Fruit fly (Drosophila melanogaster) ovary, adult (tissue): ENCODE data around the gene Orct2.

Source experiments
- CG17801 ChIP-seq: fragments of 200-800 bp; optimal IDR thresholded peaks from 2 replicates; lab custom pipeline; 2019; ENCODE audit warnings: missing biosample characterization, mild to moderate bottlenecking, missing genetic modification characterization, moderate library complexity; ENCODE audit not compliant: partially characterized antibody

Gene Orct2

dm6 chr3R:24272775-24273290 is at the start of gene Orct2:
TSS of gene Orct2 (plus strand) at chr3R:24273029.
- peak; percentile 37 for TF ChIP-seq CG17801 (GFP tag; lab: Kevin White, UChicago)

DNA sequence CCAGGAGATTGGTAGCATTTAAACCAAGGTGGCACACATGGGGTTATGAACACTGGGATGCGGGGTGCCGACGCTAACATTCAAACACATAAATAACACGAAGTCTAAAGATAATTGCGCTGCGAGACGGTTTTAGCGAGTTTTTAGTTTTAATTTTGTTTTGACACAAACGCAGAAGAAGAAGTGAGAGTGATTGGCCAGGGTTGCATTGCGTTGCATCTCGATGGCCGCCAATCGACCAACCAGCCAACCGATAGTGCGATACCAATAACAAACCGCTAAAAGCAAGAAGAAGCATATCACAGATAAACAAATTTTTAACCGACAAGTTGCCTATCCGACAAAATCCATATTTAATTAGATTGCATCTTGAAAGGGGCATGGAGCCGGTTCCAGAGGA is 46.1 kb upstream of the Orct2 start, which contains the start of the genes Spps and CG13609:
TSS of gene Spps (minus strand) at position 191 of the 400 bp plus-strand sequence.
TSS of gene CG13609 (plus strand) at position 280 of the 400 bp plus-strand sequence.
- peak; percentile 33 for TF ChIP-seq CG17801 (GFP tag; lab: Kevin White, UChicago)

- TF ChIP-seq CG17801 (GFP tag; lab: Kevin White, UChicago) = no peak
These were observed 44.2 kb upstream of the Orct2 start, which contains the start of gene Acp95EF for dm6 chr3R:24228675-24229074. TSS of gene Acp95EF (plus strand) at chr3R:24228975.

dm6 chr3R:24229870-24230422 is 42.9 kb upstream of the Orct2 start, which contains the start of gene Spase22-23:
TSS of gene Spase22-23 (minus strand) at chr3R:24230035.
- TF ChIP-seq CG17801 (GFP tag; lab: Kevin White, UChicago) = no peak

dm6 chr3R:24230423-24231205 is 42.2 kb upstream of the Orct2 start, which contains the start of gene mask:
TSS of gene mask (plus strand) at chr3R:24230562.
- peak; percentile 65 for TF ChIP-seq CG17801 (GFP tag; lab: Kevin White, UChicago)

- TF ChIP-seq CG17801 (GFP tag; lab: Kevin White, UChicago) = no peak
These were observed 41.7 kb upstream of the Orct2 start for dm6 chr3R:24231206-24231502.

DNA sequence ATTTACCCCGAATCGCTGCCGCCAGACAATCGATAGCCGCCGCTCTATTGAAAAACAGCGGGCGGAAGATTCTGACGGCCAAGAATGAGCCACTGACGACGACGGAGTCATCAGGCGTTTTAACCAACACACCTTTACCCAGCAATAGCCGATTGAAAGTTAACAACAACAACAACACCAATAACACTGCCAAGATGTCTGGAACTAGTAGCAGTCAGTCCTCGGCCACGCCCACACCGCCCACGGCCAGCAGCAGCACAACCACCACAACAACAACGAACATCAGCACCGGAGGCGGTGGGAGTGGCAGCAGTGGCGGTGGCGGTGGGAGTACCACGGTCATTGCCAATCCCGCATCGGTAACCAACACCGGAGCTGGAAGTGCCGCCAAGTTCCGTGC is 40.9 kb upstream of the Orct2 start:
- TF ChIP-seq CG17801 (GFP tag; lab: Kevin White, UChicago) = no peak

DNA sequence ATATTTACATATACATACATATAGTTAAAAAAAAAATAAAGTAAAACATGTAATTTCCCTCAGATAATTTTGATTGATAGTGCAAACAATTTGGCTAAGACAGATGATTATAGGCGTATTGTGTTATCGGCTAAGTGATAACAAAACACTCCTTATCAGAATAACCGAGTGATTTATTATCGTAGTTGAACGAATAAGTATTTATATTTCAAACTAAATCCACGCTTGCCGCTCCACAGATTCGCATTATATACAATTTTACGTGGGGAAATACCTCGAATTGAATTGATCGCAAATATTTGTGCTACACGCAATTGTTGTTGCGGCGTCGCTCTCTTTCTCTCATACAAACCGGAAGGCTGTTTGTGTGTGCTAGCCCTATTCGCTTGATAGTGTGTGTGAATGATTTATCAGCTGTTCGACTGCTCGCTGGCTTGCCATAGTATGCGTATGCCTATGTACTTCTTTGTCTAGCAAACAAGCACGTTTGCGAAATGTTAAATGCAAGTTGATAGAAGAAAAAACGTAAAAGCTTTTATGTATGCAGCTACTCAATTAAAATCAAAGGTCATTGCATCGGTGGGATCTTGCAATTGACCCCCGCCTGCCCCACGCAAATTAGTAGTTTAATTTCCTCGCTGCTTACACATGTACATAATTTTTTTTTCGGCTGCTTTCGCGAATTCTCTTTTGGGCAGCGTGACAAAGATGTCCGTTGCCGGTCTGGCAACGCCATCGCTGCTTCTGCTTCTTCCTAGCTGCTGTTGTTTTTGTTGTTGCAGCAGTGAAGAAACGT is 39.3 kb upstream of the Orct2 start:
- peak; percentile 18 for TF ChIP-seq CG17801 (GFP tag; lab: Kevin White, UChicago)

dm6 chr3R:24234162-24234529 is 38.7 kb upstream of the Orct2 start:
- no peak for TF ChIP-seq CG17801 (GFP tag; lab: Kevin White, UChicago)

- no peak for TF ChIP-seq CG17801 (GFP tag; lab: Kevin White, UChicago)
These were observed 38.1 kb upstream of the Orct2 start for dm6 chr3R:24234721-24235120.

dm6 chr3R:24252494-24252893 is 20.3 kb upstream of the Orct2 start, which contains the start of gene beta-PheRS:
TSS of gene beta-PheRS (minus strand) at chr3R:24252679.
- TF ChIP-seq CG17801 (GFP tag; lab: Kevin White, UChicago) = no peak

DNA sequence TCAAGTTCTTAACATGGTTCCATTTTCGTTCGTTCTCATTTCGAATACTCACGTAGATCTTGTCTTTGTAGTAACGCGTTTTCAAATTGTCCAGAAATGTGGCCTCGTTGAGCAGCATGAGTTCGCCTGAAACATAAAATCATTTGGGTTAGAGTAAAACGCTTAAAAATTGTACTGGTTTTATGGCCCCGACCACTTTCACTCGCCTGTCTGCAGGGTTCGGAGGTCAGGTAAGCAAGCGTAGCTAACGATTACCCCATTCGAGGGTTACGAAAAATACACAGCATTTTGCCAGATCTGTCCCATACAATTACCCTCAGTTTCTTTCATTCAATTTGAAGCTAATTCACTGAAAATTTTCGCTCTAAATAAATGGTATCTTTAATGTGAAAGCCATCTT is 14.5 kb upstream of the Orct2 start:
- TF ChIP-seq CG17801 (GFP tag; lab: Kevin White, UChicago) = no peak

dm6 chr3R:24259278-24260040 is 13.4 kb upstream of the Orct2 start:
- peak; percentile 96 for TF ChIP-seq CG17801 (GFP tag; lab: Kevin White, UChicago)

dm6 chr3R:24260041-24260379 is 12.8 kb upstream of the Orct2 start:
- no peak for TF ChIP-seq CG17801 (GFP tag; lab: Kevin White, UChicago)
